Worm (Caenorhabditis elegans): Measurements from ENCODE around the gene pid-1.

- TF ChIP-seq blmp-1 (tag; optimal IDR thresholded peaks at IDR 0.05) (no peak), ceh-43 (GFP tag; optimal IDR thresholded peaks at IDR 0.05) (no peak), unc-39 (tag; optimal IDR thresholded peaks at IDR 0.05) (no peak), ceh-39 (tag; optimal IDR thresholded peaks at IDR 0.05) (no peak), elt-3 (tag; optimal IDR thresholded peaks at IDR 0.05) (no peak), snpc-4 (tag; optimal IDR thresholded peaks at IDR 0.05) (no peak), unc-62 (GFP tag; optimal IDR thresholded peaks at IDR 0.05) (no peak), nhr-12 (tag; optimal IDR thresholded peaks at IDR 0.05) (no peak), lin-13 (tag; optimal IDR thresholded peaks at IDR 0.05) (no peak), nhr-76 (tag; optimal IDR thresholded peaks at IDR 0.05) (no peak), nhr-237 (tag; optimal IDR thresholded peaks at IDR 0.05) (no peak), mab-5 (tag; optimal IDR thresholded peaks at IDR 0.05) (no peak), pha-4 (tag; optimal IDR thresholded peaks at IDR 0.05) (no peak)
These were observed 14.0 kb upstream of the pid-1 start for ce11 chrII:7704387-7704786.
